Fruit fly (Drosophila melanogaster) whole organism, embryonic: ENCODE data around the gene arx.
A peak's percentile ranks its signal among the peaks of the same experiment; 100 is the strongest.

Source experiments
- Bgb ChIP-seq: fragments of 200-800 bp; sonication (Bioruptor generic); IDR thresholded peaks from 2 replicates; pipeline ENCODE4 v1.3.6; 2022; ENCODE audit warnings: missing biosample characterization, missing genetic modification characterization; ENCODE audit not compliant: partially characterized antibody
- BtbVII ChIP-seq: fragments of 200-800 bp; sonication (Bioruptor generic); optimal IDR thresholded peaks from 3 replicates; lab custom pipeline; 2017; ENCODE audit warnings: missing biosample characterization, mild to moderate bottlenecking, missing genetic modification characterization
- CG11093 ChIP-seq: fragments of 200-800 bp; sonication (Bioruptor generic); IDR thresholded peaks from 3 replicates; pipeline ENCODE4 v1.3.6; 2022; ENCODE audit warnings: missing biosample characterization, missing genetic modification characterization
- CG17328 ChIP-seq: fragments of 200-800 bp; sonication (Bioruptor generic); IDR thresholded peaks from 2 replicates; pipeline ENCODE4 v1.3.6; 2022; ENCODE audit warnings: missing biosample characterization, missing genetic modification characterization
- CG17829 ChIP-seq: fragments of 200-800 bp; optimal IDR thresholded peaks from 2 replicates; lab custom pipeline; 2019; ENCODE audit warnings: missing biosample characterization, mild to moderate bottlenecking, missing genetic modification characterization, moderate library complexity
- CG17912 ChIP-seq: fragments of 200-800 bp; sonication (Bioruptor generic); optimal IDR thresholded peaks from 2 replicates; lab custom pipeline; 2018; ENCODE audit warnings: missing biosample characterization, mild to moderate bottlenecking, missing genetic modification characterization
- CG18011 ChIP-seq: fragments of 200-800 bp; sonication (Bioruptor generic); optimal IDR thresholded peaks from 2 replicates; lab custom pipeline; 2017; ENCODE audit warnings: missing biosample characterization, missing genetic modification characterization, mild to moderate bottlenecking, moderate library complexity, missing genotype
- CG18476 ChIP-seq: fragments of 200-800 bp; sonication (Bioruptor generic); optimal IDR thresholded peaks from 2 replicates; lab custom pipeline; 2016; ENCODE audit warnings: missing biosample characterization, mild to moderate bottlenecking, missing genetic modification characterization
- CG18764 ChIP-seq: fragments of 200-800 bp; sonication (Bioruptor generic); optimal IDR thresholded peaks from 3 replicates; lab custom pipeline; 2016; ENCODE audit warnings: missing biosample characterization, missing genetic modification characterization
- CG2120 ChIP-seq: fragments of 200-800 bp; sonication (Bioruptor generic); optimal IDR thresholded peaks from 3 replicates; lab custom pipeline; 2016; ENCODE audit warnings: missing biosample characterization, missing genetic modification characterization
- CG2129 ChIP-seq: fragments of 200-800 bp; sonication (Bioruptor generic); IDR thresholded peaks from 2 replicates; pipeline ENCODE4 v1.3.6; 2022; ENCODE audit warnings: missing biosample characterization, missing genetic modification characterization; ENCODE audit not compliant: partially characterized antibody
- CG2199 ChIP-seq: fragments of 200-800 bp; sonication (Bioruptor generic); IDR thresholded peaks from 3 replicates; pipeline ENCODE4 v1.3.6; 2022; ENCODE audit warnings: missing biosample characterization, missing genetic modification characterization
- CG30020 ChIP-seq: fragments of 200-800 bp; optimal IDR thresholded peaks from 2 replicates; lab custom pipeline; 2019; ENCODE audit warnings: missing biosample characterization, mild to moderate bottlenecking, missing genetic modification characterization, moderate library complexity
- CG34376 ChIP-seq: fragments of 200-800 bp; sonication (Bioruptor generic); optimal IDR thresholded peaks from 2 replicates; lab custom pipeline; 2018; ENCODE audit warnings: missing biosample characterization, mild to moderate bottlenecking, missing genetic modification characterization
- CG34422 ChIP-seq: fragments of 200-800 bp; sonication (Bioruptor generic); IDR thresholded peaks from 3 replicates; pipeline ENCODE4 v1.3.6; 2022; ENCODE audit warnings: missing biosample characterization, missing genetic modification characterization
- CG4360 ChIP-seq: fragments of 200-800 bp; sonication (Bioruptor generic); IDR thresholded peaks from 2 replicates; pipeline ENCODE4 v1.3.6; 2022; ENCODE audit warnings: missing biosample characterization, missing genetic modification characterization
- CG5245 ChIP-seq: fragments of 200-800 bp; sonication (Bioruptor generic); optimal IDR thresholded peaks from 3 replicates; lab custom pipeline; 2016; ENCODE audit warnings: missing biosample characterization, missing genetic modification characterization
- CG6175 ChIP-seq: fragments of 200-800 bp; sonication (Bioruptor generic); IDR thresholded peaks from 3 replicates; pipeline ENCODE4 v1.3.6; 2022; ENCODE audit warnings: missing biosample characterization, missing genetic modification characterization
- CG6654 ChIP-seq: fragments of 200-800 bp; sonication (Bioruptor generic); optimal IDR thresholded peaks from 2 replicates; lab custom pipeline; 2017; ENCODE audit warnings: missing biosample characterization, mild to moderate bottlenecking, missing genetic modification characterization
- CG7786 ChIP-seq: fragments of 200-800 bp; sonication (Bioruptor generic); optimal IDR thresholded peaks from 2 replicates; lab custom pipeline; 2016; ENCODE audit warnings: missing biosample characterization, missing genetic modification characterization
- CG8089 ChIP-seq: fragments of 200-800 bp; sonication (Bioruptor generic); optimal IDR thresholded peaks from 3 replicates; lab custom pipeline; 2016; ENCODE audit warnings: missing biosample characterization, missing genetic modification characterization
- Dek ChIP-seq: fragments of 200-800 bp; sonication (Bioruptor generic); optimal IDR thresholded peaks from 3 replicates; lab custom pipeline; 2019; ENCODE audit warnings: missing biosample characterization, mild to moderate bottlenecking, missing genetic modification characterization, moderate library complexity
- Drgx ChIP-seq: fragments of 200-800 bp; sonication (Bioruptor generic); IDR thresholded peaks from 2 replicates; pipeline ENCODE4 v1.3.6; 2022; ENCODE audit warnings: missing biosample characterization, missing genetic modification characterization
- Hand ChIP-seq: fragments of 200-800 bp; sonication (Bioruptor generic); optimal IDR thresholded peaks from 2 replicates; lab custom pipeline; 2017; ENCODE audit warnings: mild to moderate bottlenecking, missing biosample characterization, missing genetic modification reagents, missing genetic modification characterization
- MTF-1 ChIP-seq: fragments of 200-800 bp; sonication (Bioruptor generic); optimal IDR thresholded peaks from 2 replicates; lab custom pipeline; 2018; ENCODE audit warnings: missing biosample characterization, mild to moderate bottlenecking, missing genetic modification characterization, borderline replicate concordance
- Ptx1 ChIP-seq: fragments of 200-800 bp; sonication (Bioruptor generic); IDR thresholded peaks from 2 replicates; pipeline ENCODE4 v1.3.6; 2022; ENCODE audit warnings: missing biosample characterization, missing genetic modification characterization
- Stat92E ChIP-seq, 3 experiments: fragments of >200 bp in 2 of 3; fragments of 200-800 bp in 1 of 3; sonication (Bioruptor generic) in 1 of 3; optimal IDR thresholded peaks; 2 replicates each; lab custom pipeline; 2017 to 2019; ENCODE audit warnings: missing biosample characterization in 3 of 3, missing genetic modification characterization in 3 of 3, mild to moderate bottlenecking in 1 of 3, moderate library complexity in 1 of 3
- Xrp1 ChIP-seq: fragments of 200-800 bp; sonication (Bioruptor generic); IDR thresholded peaks from 2 replicates; pipeline ENCODE4 v1.3.6; 2022; ENCODE audit warnings: missing biosample characterization, missing genetic modification characterization
- abd-A ChIP-seq: fragments of 200-800 bp; sonication (Bioruptor generic); optimal IDR thresholded peaks from 3 replicates; lab custom pipeline; 2019; ENCODE audit warnings: missing biosample characterization, mild to moderate bottlenecking, missing genetic modification characterization, moderate library complexity
- amos ChIP-seq: fragments of 200-800 bp; sonication (Bioruptor generic); IDR thresholded peaks from 2 replicates; pipeline ENCODE4 v1.3.6; 2022; ENCODE audit warnings: missing biosample characterization, missing genetic modification characterization; ENCODE audit not compliant: partially characterized antibody
- caup ChIP-seq: fragments of 200-800 bp; sonication (Bioruptor generic); optimal IDR thresholded peaks from 3 replicates; lab custom pipeline; 2017; ENCODE audit warnings: missing biosample characterization, mild to moderate bottlenecking, missing genetic modification characterization, moderate library complexity; ENCODE audit not compliant: severe bottlenecking
- emc ChIP-seq: fragments of 200-800 bp; sonication (Bioruptor generic); optimal IDR thresholded peaks from 2 replicates; lab custom pipeline; 2016; ENCODE audit warnings: missing biosample characterization, missing genetic modification characterization
- ewg ChIP-seq: fragments of 200-800 bp; sonication (Bioruptor generic); optimal IDR thresholded peaks from 3 replicates; lab custom pipeline; 2017; ENCODE audit warnings: mild to moderate bottlenecking, missing biosample characterization, missing genetic modification reagents, missing genetic modification characterization
- fu2 ChIP-seq: fragments of 200-800 bp; sonication (Bioruptor generic); optimal IDR thresholded peaks from 2 replicates; lab custom pipeline; 2016; ENCODE audit warnings: missing biosample characterization, missing genetic modification characterization
- kay ChIP-seq: fragments of 200-800 bp; sonication (Bioruptor generic); optimal IDR thresholded peaks from 2 replicates; lab custom pipeline; 2016; ENCODE audit warnings: missing biosample characterization, missing genetic modification characterization
- nerfin-1 ChIP-seq: fragments of 200-800 bp; sonication (Bioruptor generic); optimal IDR thresholded peaks from 3 replicates; lab custom pipeline; 2019; ENCODE audit warnings: missing biosample characterization, mild to moderate bottlenecking, missing genetic modification characterization, moderate library complexity
- odd ChIP-seq: fragments of 200-800 bp; sonication (Bioruptor generic); optimal IDR thresholded peaks from 2 replicates; lab custom pipeline; 2017; ENCODE audit warnings: missing biosample characterization, mild to moderate bottlenecking, missing genetic modification characterization
- otp ChIP-seq: fragments of 200-800 bp; sonication (Bioruptor generic); IDR thresholded peaks from 3 replicates; pipeline ENCODE4, ENCODE4 v1.3.6; 2022; ENCODE audit warnings: missing biosample characterization, missing genetic modification characterization
- pfk ChIP-seq: fragments of 200-800 bp; sonication (Bioruptor generic); optimal IDR thresholded peaks from 2 replicates; lab custom pipeline; 2018; ENCODE audit warnings: missing biosample characterization, mild to moderate bottlenecking, missing genetic modification characterization, moderate library complexity
- row ChIP-seq: fragments of 200-800 bp; sonication (Bioruptor generic); IDR thresholded peaks from 3 replicates; pipeline ENCODE4 v1.3.6; 2022; ENCODE audit warnings: missing biosample characterization, missing genetic modification characterization
- tll ChIP-seq, 2 experiments: fragments of 200-800 bp in 1 of 2; fragments of >200 bp in 1 of 2; sonication (Bioruptor generic) in 1 of 2; optimal IDR thresholded peaks; 2 replicates each; lab custom pipeline; 2017 to 2019; ENCODE audit warnings: missing biosample characterization in 2 of 2, missing genetic modification characterization in 2 of 2, mild to moderate bottlenecking in 1 of 2, moderate library complexity in 1 of 2
- ttk ChIP-seq: fragments of 200-800 bp; sonication (Bioruptor generic); IDR thresholded peaks from 2 replicates; pipeline ENCODE4 v2.1.2; 2022; ENCODE audit warnings: missing biosample characterization, missing genetic modification characterization
- tx ChIP-seq: fragments of 200-800 bp; sonication (Bioruptor generic); optimal IDR thresholded peaks from 2 replicates; lab custom pipeline; 2016; ENCODE audit warnings: missing biosample characterization, missing genetic modification characterization
- usp ChIP-seq: fragments of >200 bp; optimal IDR thresholded peaks from 2 replicates; lab custom pipeline; 2017; ENCODE audit warnings: missing biosample characterization, missing genetic modification characterization
- vfl ChIP-seq: fragments of 200-800 bp; sonication (Bioruptor generic); optimal IDR thresholded peaks from 2 replicates; lab custom pipeline; 2016; ENCODE audit warnings: missing biosample characterization, missing genetic modification characterization
- zen ChIP-seq: fragments of 200-800 bp; sonication (Bioruptor generic); optimal IDR thresholded peaks from 3 replicates; lab custom pipeline; 2018; ENCODE audit warnings: missing biosample characterization, mild to moderate bottlenecking, missing genetic modification characterization, moderate library complexity
- zf30C ChIP-seq: fragments of 200-800 bp; sonication (Bioruptor generic); optimal IDR thresholded peaks from 3 replicates; lab custom pipeline; 2018; ENCODE audit warnings: missing biosample characterization, mild to moderate bottlenecking, missing genetic modification characterization

The arx gene

DNA sequence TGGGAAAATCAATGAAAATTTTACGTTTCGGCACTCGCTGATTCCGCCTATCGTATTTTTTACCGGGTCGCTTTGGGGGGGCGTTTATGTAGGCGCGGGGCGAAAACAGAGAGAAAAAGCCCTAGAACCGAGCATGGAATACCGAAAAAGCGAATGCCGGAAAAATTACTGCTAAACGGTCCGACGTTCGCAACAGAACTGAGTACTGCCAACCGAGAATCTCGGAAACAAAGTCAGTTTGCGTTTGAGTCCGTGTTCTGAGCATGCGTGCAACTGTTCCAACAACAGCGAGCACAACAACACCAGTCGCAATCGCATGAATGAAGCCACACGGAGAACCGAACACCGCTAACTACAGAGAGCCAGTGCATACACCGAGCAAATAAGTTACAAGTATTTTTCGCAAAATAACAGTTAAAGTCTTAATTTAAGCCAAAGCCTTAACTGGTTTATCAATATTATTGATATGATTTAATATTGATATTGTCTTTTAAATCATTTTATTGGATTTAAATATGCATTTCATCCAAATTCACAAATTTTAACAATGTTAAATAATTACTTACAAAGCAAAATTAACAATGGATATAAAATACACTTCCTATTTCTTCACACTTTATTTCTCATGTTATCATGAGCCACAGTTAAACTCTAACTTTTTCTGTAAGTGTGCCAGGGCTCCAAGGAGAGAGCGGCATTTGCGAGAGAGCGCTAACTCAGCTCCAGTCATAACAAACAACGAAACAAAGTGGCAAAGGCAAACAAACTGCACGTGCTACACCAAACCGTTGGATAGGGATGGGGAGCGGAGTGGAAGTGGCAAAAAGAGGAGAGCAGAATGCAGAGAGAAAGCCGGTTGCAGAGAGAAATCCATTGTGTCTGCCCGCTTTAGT lies 10.8 kb downstream of the arx start, which contains the start of gene CG3961 (continued):
- TF ChIP-seq CG11093 (GFP tag; lab: Robert Waterston, UW) = peak; percentile 92
- peak; percentile 90 for TF ChIP-seq CG30020
- TF ChIP-seq CG6654 = peak; percentile 89
- TF ChIP-seq caup (GFP tag; lab: Kevin White, UChicago) = peak; percentile 94
- peak; percentile 94 for TF ChIP-seq ttk (GFP tag; lab: Robert Waterston, UW)
- peak; percentile 93 for TF ChIP-seq Drgx (GFP tag; lab: Robert Waterston, UW)
- no peak; the same call in 1 of the 2 replicates for TF ChIP-seq amos (GFP tag; lab: Robert Waterston, UW)
- peak; percentile 96 for TF ChIP-seq CG5245
- no peak for TF ChIP-seq pfk (GFP tag; lab: Kevin White, UChicago)
- TF ChIP-seq emc (GFP tag; lab: Kevin White, UChicago) = peak; percentile 1
- peak; percentile 96 for TF ChIP-seq Ptx1 (GFP tag; lab: Robert Waterston, UW)
- TF ChIP-seq Xrp1 (GFP tag; lab: Robert Waterston, UW) = peak; percentile 97
- TF ChIP-seq CG2199 = 0 out of 3 replicates have a peak, but pooled peaks have one; percentile 8
- peak; percentile 92 for TF ChIP-seq CG2120
- peak in 1 of 2 experiments; percentile 71 for TF ChIP-seq tll (GFP tag; optimal IDR thresholded peaks at IDR 0.05; lab: Kevin White, UChicago)
- peak; percentile 84 for TF ChIP-seq CG34376 (GFP tag; lab: Kevin White, UChicago)
- TF ChIP-seq kay (GFP tag; lab: Kevin White, UChicago) = peak; percentile 94
- peak; percentile 13 for TF ChIP-seq CG17912
- peak; percentile 83 for TF ChIP-seq CG8089 (GFP tag; lab: Kevin White, UChicago)
- peak; percentile 77 for TF ChIP-seq fu2 (GFP tag; lab: Kevin White, UChicago)
- TF ChIP-seq odd = peak; percentile 98
- TF ChIP-seq CG18476 (GFP tag; lab: Kevin White, UChicago) = peak; percentile 94
- no peak; the same call in 1 of the 2 replicates for TF ChIP-seq Bgb
- peak; percentile 93 for TF ChIP-seq Dek
- TF ChIP-seq CG18011 (GFP tag; lab: Kevin White, UChicago) = peak; percentile 82
- peak; percentile 78 for TF ChIP-seq MTF-1 (GFP tag; lab: Kevin White, UChicago)
- TF ChIP-seq CG2129 (GFP tag; lab: Robert Waterston, UW) = no peak
- peak; percentile 83 for TF ChIP-seq vfl (GFP tag; lab: Kevin White, UChicago)
- TF ChIP-seq CG7786 (GFP tag; lab: Kevin White, UChicago) = peak; percentile 82
- peak; percentile 93 for TF ChIP-seq CG34422
- TF ChIP-seq CG4360 (GFP tag; lab: Robert Waterston, UW) = peak; percentile 62
- no peak for TF ChIP-seq CG6175 (GFP tag; lab: Robert Waterston, UW)
- peak; percentile 96 for TF ChIP-seq ewg
- TF ChIP-seq zf30C (GFP tag; lab: Kevin White, UChicago) = peak; percentile 92
- no peak for TF ChIP-seq usp (GFP tag; lab: Kevin White, UChicago)
- TF ChIP-seq Stat92E (GFP tag; optimal IDR thresholded peaks at IDR 0.05; lab: Kevin White, UChicago) = peak in 1 of 3 experiments; percentile 99
- peak; percentile 93 for TF ChIP-seq CG18764 (GFP tag; lab: Kevin White, UChicago)
- TF ChIP-seq zen (tag; lab: Kevin White, UChicago) = peak; percentile 94
- TF ChIP-seq abd-A (tag; lab: Kevin White, UChicago) = peak; percentile 13
- peak; percentile 97 for TF ChIP-seq nerfin-1 (tag; lab: Kevin White, UChicago)
- peak; percentile 99 for TF ChIP-seq CG17829 (tag; lab: Kevin White, UChicago)
- peak; percentile 93 for TF ChIP-seq BtbVII (GFP tag; lab: Kevin White, UChicago)
- TF ChIP-seq tx (GFP tag; lab: Kevin White, UChicago) = peak; percentile 59
- peak; percentile 92 for TF ChIP-seq CG17328 (GFP tag; lab: Robert Waterston, UW)
- peak; percentile 96 for TF ChIP-seq Hand (GFP tag; lab: Kevin White, UChicago)
- TF ChIP-seq otp (GFP tag; lab: Robert Waterston, UW) = 0 out of 3 replicates have a peak, but pooled peaks have one; percentile 63
- TF ChIP-seq row (GFP tag; lab: Robert Waterston, UW) = peak; percentile 94
